Worm (Caenorhabditis elegans) whole organism, midembryonic: ENCODE measurements around the gene C05D12.7.

Experiments used
- T22C8.4 ChIP-seq: fragments of 200-800 bp; sonication (Bioruptor generic); IDR thresholded peaks from 2 replicates; pipeline ENCODE4 v1.3.6; 2022; ENCODE audit warnings: missing genetic modification characterization, missing compliant biosample characterization
- cog-1 ChIP-seq: sonication (generic microtip); optimal IDR thresholded peaks from 2 replicates; lab custom pipeline; 2016; ENCODE audit warnings: missing genetic modification characterization, missing compliant biosample characterization
- med-1 ChIP-seq: sonication (generic microtip); optimal IDR thresholded peaks from 2 replicates; lab custom pipeline; 2017; ENCODE audit warnings: missing genetic modification characterization, mild to moderate bottlenecking, missing compliant biosample characterization, antibody characterized with exemption, missing genetic modification reagents; ENCODE audit not compliant: insufficient read depth
- tab-1 ChIP-seq: fragments of 200-800 bp; sonication (Bioruptor generic); IDR thresholded peaks from 2 replicates; pipeline ENCODE4 v1.3.6; 2022; ENCODE audit warnings: missing genetic modification characterization, missing compliant biosample characterization

DNA sequence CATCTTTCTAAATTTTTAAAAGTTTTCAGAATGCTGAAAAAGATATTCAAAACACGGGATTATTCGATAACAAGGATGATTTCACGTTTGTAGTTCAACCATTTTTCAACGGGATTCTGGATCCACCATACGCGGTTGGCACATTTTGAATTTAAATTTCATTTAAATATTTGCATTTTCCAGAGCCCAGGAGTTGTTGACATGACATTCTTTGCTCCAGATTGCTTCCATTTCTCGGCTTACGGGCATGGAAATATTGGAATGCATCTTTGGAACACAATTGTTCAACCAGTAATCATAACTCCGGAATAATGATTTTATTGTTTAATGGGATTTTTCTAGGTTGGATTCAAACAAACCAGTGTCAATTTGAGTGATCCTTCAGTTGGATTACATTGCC, 41.0 kb downstream of the C05D12.7 start:
- TF ChIP-seq T22C8.4 (GFP tag; lab: Robert Waterston, UW), result no peak
- no peak for TF ChIP-seq cog-1 (tag; lab: Kevin White, UChicago)
- TF ChIP-seq tab-1, result no peak
- no peak for TF ChIP-seq med-1 (GFP tag; lab: Kevin White, UChicago)
